Fruit fly (Drosophila melanogaster) whole organism: ENCODE measurements around the gene Gr97a.

ENCODE experiments used
- Dll ChIP-seq: fragments of >200 bp; optimal IDR thresholded peaks from 2 replicates; lab custom pipeline; 2017
- psq ChIP-seq: fragments of >200 bp; optimal IDR thresholded peaks from 2 replicates; lab custom pipeline; 2017
- usp ChIP-seq: fragments of >200 bp; optimal IDR thresholded peaks from 2 replicates; lab custom pipeline; 2017; ENCODE audit warnings: missing biosample characterization, missing genetic modification characterization, mixed read lengths

dm6 chr3R:26999452-26999851 lies 33.2 kb upstream of the Gr97a start, which contains the start of gene CG31077:
- TF ChIP-seq Dll, result no peak
- TF ChIP-seq psq (lab: Kevin White, UChicago), result no peak
- TF ChIP-seq usp (GFP tag; lab: Kevin White, UChicago), result no peak
